Worm (Caenorhabditis elegans) whole organism, early embryonic: Measurements from ENCODE around the gene F58A6.2.

Experiments used
- B0310.2 ChIP-seq: sonication (generic microtip); optimal IDR thresholded peaks from 2 replicates; lab custom pipeline; 2016; ENCODE audit warnings: mild to moderate bottlenecking, missing genetic modification characterization, missing compliant biosample characterization
- F13C5.2 ChIP-seq: sonication (generic microtip); optimal IDR thresholded peaks from 2 replicates; lab custom pipeline; 2017; ENCODE audit warnings: mild to moderate bottlenecking, missing genetic modification characterization, inconsistent platforms, missing compliant biosample characterization
- aly-1 ChIP-seq: sonication (generic microtip); optimal IDR thresholded peaks from 2 replicates; lab custom pipeline; 2016; ENCODE audit warnings: missing genetic modification characterization, missing compliant biosample characterization
- ama-1 ChIP-seq: fragments of 150-350 bp; optimal IDR thresholded peaks from 2 replicates; lab custom pipeline; 2014
- ceh-13 ChIP-seq: fragments of 200-800 bp; sonication (Bioruptor generic); optimal IDR thresholded peaks from 2 replicates; lab custom pipeline; 2018; ENCODE audit warnings: mild to moderate bottlenecking, missing genetic modification characterization, missing compliant biosample characterization
- ceh-36 ChIP-seq: sonication (generic microtip); optimal IDR thresholded peaks from 2 replicates; lab custom pipeline; 2016; ENCODE audit warnings: missing genetic modification characterization, inconsistent platforms, missing compliant biosample characterization
- ets-7 ChIP-seq: sonication (generic microtip); optimal IDR thresholded peaks from 2 replicates; lab custom pipeline; 2016; ENCODE audit warnings: missing genotype, missing genetic modification characterization, missing compliant biosample characterization
- flt-1 ChIP-seq: fragments of 200-800 bp; sonication (Bioruptor generic); IDR thresholded peaks from 2 replicates; pipeline ENCODE4 v1.3.6; 2022; ENCODE audit warnings: missing genetic modification characterization, missing compliant biosample characterization
- hmbx-1 ChIP-seq: sonication (generic microtip); optimal IDR thresholded peaks from 2 replicates; lab custom pipeline; 2016; ENCODE audit warnings: mild to moderate bottlenecking, missing genetic modification characterization, missing compliant biosample characterization
- hmg-4 ChIP-seq: fragments of 200-800 bp; sonication (Bioruptor generic); optimal IDR thresholded peaks from 2 replicates; lab custom pipeline; 2018; ENCODE audit warnings: mild to moderate bottlenecking, missing genetic modification characterization, missing compliant biosample characterization
- hnd-1 ChIP-seq: sonication (generic microtip); optimal IDR thresholded peaks from 2 replicates; lab custom pipeline; 2016; ENCODE audit warnings: missing genetic modification characterization, missing compliant biosample characterization
- pes-1 ChIP-seq: fragments of 200-800 bp; sonication (Bioruptor generic); IDR thresholded peaks from 2 replicates; pipeline ENCODE4 v1.3.6; 2022; ENCODE audit warnings: missing genetic modification reagents, missing genetic modification characterization, missing compliant biosample characterization
- scrt-1 ChIP-seq: fragments of 200-800 bp; sonication (Bioruptor generic); IDR thresholded peaks from 2 replicates; pipeline ENCODE4 v1.3.6; 2022; ENCODE audit warnings: missing genetic modification characterization, missing compliant biosample characterization
- sea-1 ChIP-seq: fragments of 200-800 bp; sonication (Bioruptor generic); conservative IDR thresholded peaks from 2 replicates; pipeline ENCODE4 v1.3.6; 2022; ENCODE audit warnings: missing genetic modification characterization, missing compliant biosample characterization
- tbx-11 ChIP-seq: fragments of 200-800 bp; sonication (Bioruptor generic); IDR thresholded peaks from 2 replicates; pipeline ENCODE4 v1.3.6; 2022; ENCODE audit warnings: missing genetic modification characterization, missing compliant biosample characterization
- tbx-37 ChIP-seq: fragments of 200-800 bp; sonication (Bioruptor generic); conservative IDR thresholded peaks from 2 replicates; pipeline ENCODE4 v1.3.6; 2022; ENCODE audit warnings: missing genetic modification reagents, missing genetic modification characterization, missing compliant biosample characterization
- tra-4 ChIP-seq: sonication (generic microtip); optimal IDR thresholded peaks from 2 replicates; lab custom pipeline; 2017; ENCODE audit warnings: missing genetic modification characterization, missing compliant biosample characterization

Gene F58A6.2

DNA sequence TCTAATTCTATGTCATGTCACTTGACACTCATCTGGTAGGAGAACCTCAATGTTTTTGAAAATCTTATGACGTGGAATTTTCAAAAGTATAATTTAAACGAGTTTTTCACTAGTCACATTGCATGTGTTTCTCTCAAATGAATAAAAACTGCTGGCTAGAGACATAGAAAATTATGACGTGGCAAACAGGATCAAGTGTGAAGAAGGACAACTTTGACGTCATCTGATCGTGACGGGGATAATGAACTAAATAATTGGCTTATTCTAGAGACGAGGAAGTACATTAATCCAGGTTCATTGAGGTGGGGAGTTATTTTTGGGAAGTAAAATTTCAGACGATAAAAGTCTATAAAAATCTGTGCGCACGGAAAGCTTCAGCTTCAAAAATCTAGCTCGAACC lies 46.7 kb downstream of the F58A6.2 start:
- no peak for TF ChIP-seq hmbx-1
- no peak for TF ChIP-seq ceh-13 (GFP tag; lab: Kevin White, UChicago)
- no peak for TF ChIP-seq tbx-11
- TF ChIP-seq hnd-1 (tag; lab: Kevin White, UChicago), result no peak
- TF ChIP-seq sea-1 (GFP tag; lab: Robert Waterston, UW), result no peak
- TF ChIP-seq tbx-37 (GFP tag; lab: Robert Waterston, UW), result no peak
- no peak for TF ChIP-seq flt-1
- TF ChIP-seq ets-7, result no peak
- no peak for TF ChIP-seq pes-1 (GFP tag; lab: Robert Waterston, UW)
- TF ChIP-seq ama-1, result no peak
- no peak for TF ChIP-seq tra-4 (tag; lab: Kevin White, UChicago)
- TF ChIP-seq aly-1 (tag; lab: Kevin White, UChicago), result no peak
- no peak for TF ChIP-seq ceh-36 (tag; lab: Kevin White, UChicago)
- TF ChIP-seq hmg-4, result no peak
- TF ChIP-seq B0310.2 (tag; lab: Kevin White, UChicago), result no peak
- no peak for TF ChIP-seq F13C5.2 (tag; lab: Kevin White, UChicago)

DNA sequence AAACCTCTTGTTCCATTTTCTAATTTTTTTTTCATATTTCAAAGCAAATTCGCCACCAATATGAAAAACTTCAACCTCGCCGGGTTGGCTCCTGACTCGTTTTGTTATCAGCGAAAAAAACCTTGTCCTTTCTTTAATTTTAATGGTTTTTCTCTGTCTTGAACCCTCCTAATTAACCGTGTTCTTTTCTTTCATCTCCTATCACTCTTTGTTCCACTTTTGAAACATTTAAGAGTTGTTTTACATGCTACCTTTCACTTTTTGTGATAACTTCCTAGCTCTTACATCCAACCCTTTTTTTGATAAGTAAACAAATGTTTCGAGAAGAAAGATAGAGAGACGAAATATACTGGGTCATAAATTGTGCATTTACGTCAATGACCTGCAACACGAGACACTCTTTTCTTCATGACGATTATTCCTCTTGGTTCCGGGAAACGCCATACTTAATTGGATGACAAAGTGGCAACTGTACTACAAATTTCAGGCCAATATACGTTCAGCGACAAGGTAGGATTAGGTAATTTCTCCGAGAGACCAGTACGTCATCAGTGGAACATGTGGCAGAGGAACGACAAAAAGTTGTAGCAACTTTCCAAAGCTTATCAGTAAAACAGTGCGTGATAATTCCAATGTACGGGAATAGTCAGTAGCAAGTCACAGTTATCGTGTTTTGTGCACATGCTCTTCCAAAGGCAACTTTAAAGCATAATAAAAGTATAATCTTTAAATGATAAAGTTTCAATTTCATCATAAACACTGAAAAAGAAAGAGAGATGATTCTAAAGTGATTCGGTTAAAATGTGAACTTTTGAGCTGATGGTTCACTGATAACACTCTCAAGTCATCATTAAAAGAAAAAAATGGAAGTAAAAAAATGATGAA lies 48.4 kb downstream of the F58A6.2 start:
- TF ChIP-seq sea-1 (GFP tag; lab: Robert Waterston, UW) (no peak), pes-1 (GFP tag; lab: Robert Waterston, UW) (no peak)

DNA sequence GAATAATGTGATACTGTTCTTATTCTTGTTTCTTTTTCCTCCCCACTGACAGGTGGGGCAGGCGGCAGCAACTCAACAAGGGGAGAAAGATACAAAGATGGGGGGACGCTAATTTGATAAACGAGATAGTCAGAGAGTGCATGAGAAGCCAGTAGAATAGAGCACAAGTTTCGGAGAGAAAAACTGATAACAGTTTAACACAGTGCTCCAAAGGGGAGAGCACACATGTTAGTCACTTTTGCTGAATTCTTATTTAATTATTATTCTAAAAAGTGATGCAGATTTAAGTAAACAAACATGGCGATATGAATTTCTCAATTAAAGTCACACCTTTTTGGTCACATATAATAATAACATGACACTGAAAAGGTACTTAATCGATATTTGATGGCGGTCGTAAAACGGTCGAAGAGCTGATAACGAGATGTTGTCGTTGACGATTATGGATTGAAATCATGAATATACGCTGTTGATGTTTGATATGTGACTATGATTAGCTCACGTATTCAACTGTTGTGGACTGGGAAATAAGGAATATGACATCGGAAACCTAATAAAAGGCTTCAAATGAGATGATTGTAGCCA lies 49.5 kb downstream of the F58A6.2 start:
- no peak for TF ChIP-seq hnd-1 (tag; lab: Kevin White, UChicago)
- TF ChIP-seq B0310.2 (tag; lab: Kevin White, UChicago), result no peak
- no peak for TF ChIP-seq hmg-4
- TF ChIP-seq F13C5.2 (tag; lab: Kevin White, UChicago), result no peak
- no peak for TF ChIP-seq tbx-11
- TF ChIP-seq ceh-36 (tag; lab: Kevin White, UChicago), result no peak

DNA sequence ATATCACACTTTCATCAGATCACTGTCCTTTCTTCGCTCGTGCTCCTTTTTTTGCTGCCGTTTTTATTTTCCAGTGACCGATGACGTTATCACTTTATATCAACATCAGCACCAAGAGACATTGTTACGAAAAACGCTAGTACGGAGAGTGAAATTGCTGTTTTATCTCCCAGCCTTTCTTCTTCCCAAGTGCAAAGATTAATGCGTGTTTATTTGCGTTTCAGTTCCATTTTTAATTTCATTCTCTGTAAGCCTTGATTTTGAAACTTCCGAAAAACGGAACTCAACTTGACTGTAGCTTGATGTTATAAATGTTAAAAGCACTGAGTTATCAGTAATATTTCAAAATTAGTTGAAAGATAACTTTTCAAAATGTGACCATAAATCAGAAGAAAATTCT lies 50.4 kb downstream of the F58A6.2 start:
- TF ChIP-seq F13C5.2 (tag; lab: Kevin White, UChicago), result no peak
- no peak for TF ChIP-seq ceh-13 (GFP tag; lab: Kevin White, UChicago)
- no peak for TF ChIP-seq sea-1 (GFP tag; lab: Robert Waterston, UW)
- TF ChIP-seq ceh-36 (tag; lab: Kevin White, UChicago), result no peak
- no peak for TF ChIP-seq tbx-11
- TF ChIP-seq hmbx-1, result no peak
- TF ChIP-seq ama-1, result no peak

DNA sequence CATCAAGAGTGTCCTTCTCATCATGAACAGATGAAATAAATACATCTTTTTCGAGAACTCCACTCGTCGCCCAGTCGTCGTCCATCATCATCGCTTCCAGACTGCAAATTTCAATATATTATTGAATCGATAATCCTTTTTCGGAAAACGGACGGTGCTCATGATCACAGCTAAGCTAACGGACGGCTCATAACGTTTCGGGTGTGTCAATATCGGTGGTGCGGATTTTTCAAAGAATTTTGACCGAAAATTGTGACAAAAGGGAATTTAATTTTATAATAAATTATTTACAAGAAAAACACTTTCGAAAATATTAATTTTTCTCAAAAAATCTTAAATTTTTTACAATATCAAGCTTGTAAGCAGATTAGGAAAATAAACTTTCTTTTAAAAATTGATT lies 51.0 kb downstream of the F58A6.2 start, which contains the start of gene crh-2:
TSS of gene crh-2 (minus strand) at position 101 of the 400 bp plus-strand sequence.
- TF ChIP-seq scrt-1 (GFP tag; lab: Robert Waterston, UW) (no peak), hmbx-1 (no peak), tra-4 (tag; lab: Kevin White, UChicago) (no peak), hmg-4 (no peak), sea-1 (GFP tag; lab: Robert Waterston, UW) (no peak), F13C5.2 (tag; lab: Kevin White, UChicago) (no peak), ceh-13 (GFP tag; lab: Kevin White, UChicago) (no peak), tbx-11 (no peak), tbx-37 (GFP tag; lab: Robert Waterston, UW) (no peak)

DNA sequence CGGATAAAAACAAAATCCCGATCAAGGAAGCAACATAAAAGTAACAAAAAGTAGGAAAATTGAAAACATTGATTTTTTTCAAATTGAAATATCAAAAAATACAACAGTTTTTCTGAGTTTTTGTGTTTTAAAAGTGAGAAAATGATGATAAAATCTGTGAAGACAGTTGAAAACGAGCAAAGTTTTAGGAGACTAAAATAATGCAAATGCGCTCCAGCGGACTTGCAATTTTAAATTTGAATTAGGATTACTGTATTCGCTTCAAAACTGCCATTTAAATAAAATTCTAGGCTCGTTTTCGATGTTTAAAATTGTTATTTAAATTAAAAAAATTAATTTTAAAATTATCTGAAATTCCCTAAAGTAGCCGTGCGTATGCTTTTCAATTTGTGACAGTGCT lies 51.4 kb downstream of the F58A6.2 start:
- TF ChIP-seq pes-1 (GFP tag; lab: Robert Waterston, UW), result no peak
- no peak for TF ChIP-seq sea-1 (GFP tag; lab: Robert Waterston, UW)
- no peak for TF ChIP-seq flt-1
